Fruit fly (Drosophila melanogaster) whole organism, pupa: ENCODE data around the gene CG1275.

Source experiments
- CG10348 ChIP-seq: fragments of 200-800 bp; sonication (Bioruptor generic); IDR thresholded peaks from 2 replicates; pipeline ENCODE4 v1.3.6; 2022; ENCODE audit warnings: missing biosample characterization, missing genetic modification characterization
- CG12605 ChIP-seq: fragments of 200-800 bp; sonication (Bioruptor generic); IDR thresholded peaks from 2 replicates; pipeline ENCODE4 v1.3.6; 2022; ENCODE audit warnings: missing biosample characterization, missing genetic modification characterization
- CG13204 ChIP-seq: fragments of 200-800 bp; sonication (Bioruptor generic); optimal IDR thresholded peaks from 2 replicates; lab custom pipeline; 2018; ENCODE audit warnings: missing biosample characterization, mild to moderate bottlenecking, missing genetic modification characterization, moderate library complexity
- CG14655 ChIP-seq: fragments of 200-800 bp; sonication (Bioruptor generic); optimal IDR thresholded peaks from 3 replicates; lab custom pipeline; 2017; ENCODE audit warnings: mild to moderate bottlenecking, missing biosample characterization, missing genetic modification reagents, missing genetic modification characterization
- CG15710 ChIP-seq: fragments of 200-800 bp; sonication (Bioruptor generic); optimal IDR thresholded peaks from 2 replicates; lab custom pipeline; 2018; ENCODE audit warnings: missing biosample characterization, mild to moderate bottlenecking, missing genetic modification characterization, moderate library complexity
- CG17806 ChIP-seq: fragments of 200-800 bp; sonication (Bioruptor generic); optimal IDR thresholded peaks from 2 replicates; lab custom pipeline; 2018; ENCODE audit warnings: missing biosample characterization, mild to moderate bottlenecking, missing genetic modification characterization, moderate library complexity
- CG32121 ChIP-seq: fragments of 200-800 bp; sonication (Bioruptor generic); IDR thresholded peaks from 2 replicates; pipeline ENCODE4 v1.3.6; 2022; ENCODE audit warnings: missing biosample characterization, missing genetic modification characterization
- CG34367 ChIP-seq: fragments of 200-800 bp; sonication (Bioruptor generic); optimal IDR thresholded peaks from 2 replicates; lab custom pipeline; 2018; ENCODE audit warnings: missing biosample characterization, mild to moderate bottlenecking, missing genetic modification characterization
- CG4496 ChIP-seq: fragments of 200-800 bp; sonication (Bioruptor generic); IDR thresholded peaks from 3 replicates; pipeline ENCODE4 v1.3.6; 2022; ENCODE audit warnings: missing biosample characterization, missing genetic modification characterization
- CG8159 ChIP-seq: fragments of 200-800 bp; sonication (Bioruptor generic); optimal IDR thresholded peaks from 3 replicates; lab custom pipeline; 2018; ENCODE audit warnings: missing biosample characterization, mild to moderate bottlenecking, missing genetic modification characterization, moderate library complexity
- CG8301 ChIP-seq: fragments of 200-800 bp; sonication (Bioruptor generic); optimal IDR thresholded peaks from 2 replicates; lab custom pipeline; 2018; ENCODE audit warnings: missing biosample characterization, mild to moderate bottlenecking, missing genetic modification characterization
- CG9948 ChIP-seq: fragments of 200-800 bp; sonication (Bioruptor generic); optimal IDR thresholded peaks from 2 replicates; lab custom pipeline; 2018; ENCODE audit warnings: missing biosample characterization, mild to moderate bottlenecking, missing genetic modification characterization, moderate library complexity
- D1 ChIP-seq: fragments of 200-800 bp; sonication (Bioruptor generic); optimal IDR thresholded peaks from 2 replicates; lab custom pipeline; 2018; ENCODE audit warnings: missing biosample characterization, mild to moderate bottlenecking, missing genetic modification characterization, moderate library complexity
- EcR ChIP-seq: fragments of 200-800 bp; sonication (Bioruptor generic); optimal IDR thresholded peaks from 3 replicates; lab custom pipeline; 2019; ENCODE audit warnings: missing biosample characterization, missing genetic modification characterization, mild to moderate bottlenecking, moderate library complexity, missing genetic modification reagents
- Ets98B ChIP-seq: fragments of 200-800 bp; sonication (Bioruptor generic); IDR thresholded peaks from 2 replicates; pipeline ENCODE4 v1.3.6; 2022; ENCODE audit warnings: missing biosample characterization, missing genetic modification characterization
- Pif1A ChIP-seq: fragments of 200-800 bp; sonication (Bioruptor generic); optimal IDR thresholded peaks from 3 replicates; lab custom pipeline; 2016; ENCODE audit warnings: missing biosample characterization, missing genetic modification characterization
- Pif1B ChIP-seq: fragments of 200-800 bp; sonication (Bioruptor generic); optimal IDR thresholded peaks from 3 replicates; lab custom pipeline; 2016; ENCODE audit warnings: missing biosample characterization, missing genetic modification characterization
- Snoo ChIP-seq: fragments of 200-800 bp; sonication (Bioruptor generic); optimal IDR thresholded peaks from 3 replicates; lab custom pipeline; 2017; ENCODE audit warnings: missing biosample characterization, mild to moderate bottlenecking, missing genetic modification characterization, inconsistent platforms
- fd96Ca ChIP-seq: fragments of 200-800 bp; sonication (Bioruptor generic); IDR thresholded peaks from 3 replicates; pipeline ENCODE4 v1.3.6; 2022; ENCODE audit warnings: missing biosample characterization, missing genetic modification characterization
- gl ChIP-seq: fragments of 200-800 bp; sonication (Bioruptor generic); optimal IDR thresholded peaks from 2 replicates; lab custom pipeline; 2018; ENCODE audit warnings: missing biosample characterization, mild to moderate bottlenecking, missing genetic modification characterization
- rn ChIP-seq: fragments of 200-800 bp; sonication (Bioruptor generic); IDR thresholded peaks from 2 replicates; pipeline ENCODE4 v1.3.6; 2022; ENCODE audit warnings: missing biosample characterization, missing genetic modification characterization

CG1275 gene

DNA sequence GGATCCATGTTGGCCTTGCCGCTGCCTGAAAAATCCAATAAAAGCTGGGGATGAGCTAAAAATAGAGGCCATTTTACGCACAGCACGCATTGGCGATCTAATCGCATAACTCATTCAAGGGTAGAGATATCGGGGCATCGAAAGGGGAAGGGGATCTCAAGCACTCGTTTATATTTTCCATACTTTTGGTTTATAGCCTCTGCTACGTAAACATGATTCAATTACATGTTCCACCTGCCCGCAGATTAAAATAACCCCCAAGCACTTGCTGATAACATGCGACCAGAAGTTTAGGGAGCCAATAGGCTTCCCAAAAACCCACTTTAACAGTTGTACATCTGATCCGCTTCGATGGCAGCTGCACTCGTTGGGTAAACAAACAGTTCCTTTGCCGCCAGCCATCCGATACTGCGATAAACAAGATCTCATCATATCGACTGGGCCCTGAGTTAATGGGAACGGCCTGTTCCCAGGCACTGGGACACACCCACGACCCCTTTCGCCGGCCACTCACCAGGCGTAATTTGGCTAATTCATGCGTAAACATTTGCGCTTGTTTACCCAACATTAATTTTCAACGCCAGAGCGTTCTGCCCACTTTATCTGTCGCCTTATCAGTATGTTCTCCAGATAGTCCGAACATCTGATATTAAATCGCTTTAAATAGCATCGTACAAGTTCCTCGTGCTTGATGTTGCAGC lies 3.1 kb downstream of the CG1275 start:
- no peak for TF ChIP-seq CG8301 (tag; lab: Kevin White, UChicago)
- TF ChIP-seq CG15710 (tag; lab: Kevin White, UChicago), result no peak
- TF ChIP-seq CG12605 (GFP tag; lab: Robert Waterston, UW), result no peak
- no peak for TF ChIP-seq CG14655 (GFP tag; lab: Kevin White, UChicago)
- no peak for TF ChIP-seq Pif1A
- no peak for TF ChIP-seq fd96Ca (GFP tag; lab: Robert Waterston, UW)
- no peak for TF ChIP-seq CG17806
- TF ChIP-seq, all 21 proteins: peak for 0

DNA sequence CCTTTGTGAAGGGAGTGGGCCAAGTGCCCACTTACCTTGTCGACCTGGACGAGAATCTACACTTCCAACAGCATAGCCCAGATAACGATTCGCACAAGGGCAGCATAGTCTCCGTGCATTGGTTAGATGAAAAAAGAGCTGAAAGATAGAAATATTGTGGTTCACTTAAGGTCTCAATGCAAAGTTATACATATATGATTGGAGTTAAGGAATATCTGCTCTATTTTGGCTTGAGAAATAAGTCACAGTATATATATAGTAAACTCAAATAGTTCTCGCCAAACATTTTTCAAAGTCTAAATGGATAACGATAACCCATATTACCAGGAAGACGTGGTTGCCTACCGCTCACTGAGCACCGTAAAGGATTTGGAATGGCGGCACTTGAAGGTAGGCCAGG lies 8.9 kb downstream of the CG1275 start, which contains the start of gene CG32305:
Gene CG32305, plus strand, starts transcription at position 301 of the 400 bp plus-strand sequence.
- no peak for TF ChIP-seq Ets98B (GFP tag; lab: Robert Waterston, UW)
- TF ChIP-seq CG8159 (tag; lab: Kevin White, UChicago), result no peak
- TF ChIP-seq CG15710 (tag; lab: Kevin White, UChicago), result no peak
- no peak for TF ChIP-seq CG4496
- TF ChIP-seq rn (GFP tag; lab: Robert Waterston, UW), result no peak
- TF ChIP-seq CG9948 (tag; lab: Kevin White, UChicago), result no peak
- no peak for TF ChIP-seq gl (tag; lab: Kevin White, UChicago)
- TF ChIP-seq fd96Ca (GFP tag; lab: Robert Waterston, UW), result no peak
- no peak for TF ChIP-seq CG10348
- no peak for TF ChIP-seq Snoo
- no peak for TF ChIP-seq CG17806
- no peak for TF ChIP-seq D1 (tag; lab: Kevin White, UChicago)
- no peak for TF ChIP-seq CG32121
- no peak for TF ChIP-seq CG13204 (GFP tag; lab: Kevin White, UChicago)
- no peak for TF ChIP-seq Pif1A
- no peak for TF ChIP-seq CG34367 (tag; lab: Kevin White, UChicago)
- no peak for TF ChIP-seq Pif1B (GFP tag; lab: Kevin White, UChicago)
- TF ChIP-seq EcR (GFP tag; lab: Kevin White, UChicago), result no peak
- TF ChIP-seq, all 21 proteins: peak for 0

DNA sequence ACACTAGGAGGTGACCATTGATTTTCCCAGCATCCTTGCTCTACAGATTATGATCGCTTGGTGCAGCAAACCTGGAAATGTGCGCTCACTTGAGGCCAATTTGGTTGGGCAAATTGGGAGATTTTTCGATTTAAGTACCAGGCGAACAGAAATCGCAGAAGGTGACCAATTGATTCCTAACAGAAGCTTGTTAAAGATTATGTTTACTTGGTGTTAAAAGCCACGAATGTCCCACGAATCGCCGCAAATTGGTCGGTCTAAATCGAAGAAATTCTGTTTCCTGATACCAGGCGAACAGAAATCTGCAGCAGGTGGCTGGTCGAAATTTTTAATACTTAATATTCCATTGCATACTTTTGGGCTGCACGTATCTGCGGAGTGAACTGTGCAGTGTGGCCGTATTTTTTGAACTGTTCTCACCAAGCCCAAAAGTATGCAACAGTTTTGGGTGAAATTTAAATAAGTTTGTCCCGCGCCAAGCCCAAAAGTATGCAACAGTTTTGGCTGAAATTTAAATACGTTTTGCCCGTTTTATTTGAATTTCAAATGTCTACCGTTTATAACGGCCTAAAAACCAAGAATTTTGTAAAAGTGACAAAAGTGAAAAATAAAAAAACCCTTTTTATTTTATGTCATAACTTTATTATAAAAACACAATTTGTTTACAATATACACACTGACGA lies 13.2 kb downstream of the CG1275 start, which contains the start of gene CG32301:
Gene CG32301, plus strand, starts transcription at position 633 of the 683 bp plus-strand sequence.
- TF ChIP-seq CG9948 (tag; lab: Kevin White, UChicago) (no peak), EcR (GFP tag; lab: Kevin White, UChicago) (no peak), rn (GFP tag; lab: Robert Waterston, UW) (no peak), CG8301 (tag; lab: Kevin White, UChicago) (no peak), Pif1A (no peak), Ets98B (GFP tag; lab: Robert Waterston, UW) (no peak), CG10348 (no peak), CG12605 (GFP tag; lab: Robert Waterston, UW) (no peak), CG14655 (GFP tag; lab: Kevin White, UChicago) (no peak), CG32121 (no peak), Snoo (no peak), Pif1B (GFP tag; lab: Kevin White, UChicago) (no peak), CG34367 (tag; lab: Kevin White, UChicago) (no peak), fd96Ca (GFP tag; lab: Robert Waterston, UW) (no peak), gl (tag; lab: Kevin White, UChicago) (no peak), CG8159 (tag; lab: Kevin White, UChicago) (no peak), CG17806 (no peak), CG15710 (tag; lab: Kevin White, UChicago) (no peak)
- TF ChIP-seq, all 21 proteins: peak for 0

DNA sequence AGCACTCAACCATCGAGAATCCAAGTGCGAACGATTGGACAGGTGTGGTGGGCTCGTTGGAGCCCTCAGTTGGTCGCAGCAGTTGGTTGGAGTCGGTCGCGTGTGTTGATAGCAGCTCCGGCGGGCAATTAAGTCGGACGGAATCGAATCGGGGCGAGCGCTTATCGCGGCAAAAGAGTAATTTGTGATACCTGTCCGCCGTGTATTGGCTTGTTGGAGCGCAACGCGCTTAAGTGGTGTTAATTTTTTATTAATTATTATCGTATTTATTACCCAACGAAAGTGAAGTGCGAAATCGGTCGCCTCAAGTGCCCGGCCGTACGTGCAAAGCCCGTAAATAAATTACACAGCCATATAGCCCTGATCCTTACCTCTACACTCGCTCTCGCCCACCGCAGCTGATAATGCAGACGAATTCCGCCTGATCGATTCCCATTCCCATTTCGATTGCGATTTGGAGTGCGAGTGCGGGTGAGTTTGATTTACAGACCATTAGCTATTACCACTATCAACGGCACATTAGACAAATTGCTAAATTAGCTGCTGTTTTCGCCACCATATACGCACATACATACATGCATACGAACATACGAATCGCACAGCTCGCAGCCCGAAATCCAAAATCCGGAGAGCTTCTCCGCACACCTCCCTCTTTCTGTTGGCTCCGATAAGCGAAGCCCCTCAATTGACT lies 19.5 kb downstream of the CG1275 start, which contains the start of gene ACXD:
Gene ACXD, plus strand, starts transcription at position 66 of the 691 bp plus-strand sequence.
- TF ChIP-seq CG4496 (no peak), CG12605 (GFP tag; lab: Robert Waterston, UW) (no peak), gl (tag; lab: Kevin White, UChicago) (no peak), CG34367 (tag; lab: Kevin White, UChicago) (no peak), CG32121 (no peak), Snoo (no peak), CG9948 (tag; lab: Kevin White, UChicago) (no peak), CG8159 (tag; lab: Kevin White, UChicago) (no peak), Ets98B (GFP tag; lab: Robert Waterston, UW) (no peak), Pif1B (GFP tag; lab: Kevin White, UChicago) (no peak), CG13204 (GFP tag; lab: Kevin White, UChicago) (no peak), EcR (GFP tag; lab: Kevin White, UChicago) (no peak), rn (GFP tag; lab: Robert Waterston, UW) (no peak), CG14655 (GFP tag; lab: Kevin White, UChicago) (no peak), CG8301 (tag; lab: Kevin White, UChicago) (no peak)

DNA sequence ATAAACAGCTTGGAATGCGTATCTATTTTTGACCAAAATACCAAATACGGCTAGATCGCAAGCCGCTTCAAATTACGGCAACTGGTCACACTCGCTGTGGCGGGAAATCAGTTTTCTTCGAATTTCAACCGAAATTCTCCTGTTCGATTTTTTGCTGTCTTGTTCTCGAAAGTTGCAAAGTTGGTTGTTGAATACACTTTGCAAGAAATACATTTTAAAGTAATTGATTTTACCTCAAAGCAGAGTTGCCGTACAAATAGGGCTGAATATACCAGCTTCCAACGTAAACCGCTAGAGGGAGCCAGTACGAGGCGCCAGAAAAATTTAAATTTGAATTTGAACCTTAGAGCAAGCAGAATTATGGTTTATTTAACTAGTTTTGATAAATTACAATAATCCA lies 20.2 kb downstream of the CG1275 start, which contains the start of gene CG9018:
Gene CG9018, minus strand, starts transcription at position 43 of the 400 bp plus-strand sequence.
- TF ChIP-seq Pif1A (no peak), Ets98B (GFP tag; lab: Robert Waterston, UW) (no peak), fd96Ca (GFP tag; lab: Robert Waterston, UW) (no peak), CG10348 (no peak), CG14655 (GFP tag; lab: Kevin White, UChicago) (no peak), CG4496 (no peak), CG12605 (GFP tag; lab: Robert Waterston, UW) (no peak), gl (tag; lab: Kevin White, UChicago) (no peak), rn (GFP tag; lab: Robert Waterston, UW) (no peak), Snoo (no peak), CG34367 (tag; lab: Kevin White, UChicago) (no peak), CG17806 (no peak), CG9948 (tag; lab: Kevin White, UChicago) (no peak)
